Worm (Caenorhabditis elegans) whole organism, L4 larva: ENCODE data around the gene C24F3.2.

Source experiments
- F37D6.2 ChIP-seq: sonication (generic microtip); optimal IDR thresholded peaks from 2 replicates; lab custom pipeline; 2016; ENCODE audit warnings: mild to moderate bottlenecking, missing genetic modification characterization, missing compliant biosample characterization
- F44E2.7 ChIP-seq: fragments of 200-800 bp; sonication (Bioruptor generic); IDR thresholded peaks from 2 replicates; pipeline ENCODE4 v2.1.2; 2022; ENCODE audit warnings: missing genetic modification characterization, missing compliant biosample characterization
- F49E8.2 ChIP-seq: sonication (generic microtip); optimal IDR thresholded peaks from 2 replicates; lab custom pipeline; 2016; ENCODE audit warnings: missing compliant biosample characterization, mild to moderate bottlenecking, missing genetic modification characterization, borderline replicate concordance
- T20F7.1 ChIP-seq: fragments of 200-800 bp; sonication (Bioruptor generic); optimal IDR thresholded peaks from 2 replicates; lab custom pipeline; 2018; ENCODE audit warnings: mild to moderate bottlenecking, missing genetic modification characterization, missing compliant biosample characterization
- Y105C5A.15 ChIP-seq: fragments of 200-800 bp; sonication (Bioruptor generic); IDR thresholded peaks from 2 replicates; pipeline ENCODE4 v1.3.6; 2022; ENCODE audit warnings: missing genetic modification characterization, missing compliant biosample characterization
- Y5F2A.4 ChIP-seq: fragments of 200-800 bp; sonication (Bioruptor generic); optimal IDR thresholded peaks from 2 replicates; lab custom pipeline; 2018; ENCODE audit warnings: mild to moderate bottlenecking, missing genetic modification characterization, missing compliant biosample characterization
- Y75B8A.6 ChIP-seq: fragments of 200-800 bp; sonication (Bioruptor generic); IDR thresholded peaks from 2 replicates; pipeline ENCODE4 v1.3.6; 2022; ENCODE audit warnings: missing genetic modification reagents, missing genetic modification characterization, missing compliant biosample characterization
- ZK337.2 ChIP-seq: fragments of 200-800 bp; sonication (Bioruptor generic); IDR thresholded peaks from 2 replicates; pipeline ENCODE4 v1.3.6; 2022; ENCODE audit warnings: missing genetic modification reagents, missing genetic modification characterization, missing compliant biosample characterization
- ZK546.5 ChIP-seq, 2 experiments: sonication (generic microtip); optimal IDR thresholded peaks; 2 replicates each; lab custom pipeline; 2017; ENCODE audit warnings: missing biosample characterization in 2 of 2, missing genetic modification characterization in 2 of 2
- ceh-20 ChIP-seq: fragments of 200-800 bp; sonication (Bioruptor generic); IDR thresholded peaks from 2 replicates; pipeline ENCODE4 v1.3.6; 2022; ENCODE audit warnings: missing genetic modification reagents, missing genetic modification characterization, missing compliant biosample characterization
- ces-1 ChIP-seq: fragments of 150-350 bp; sonication (generic microtip); optimal IDR thresholded peaks from 4 replicates; lab custom pipeline; 2014; ENCODE audit warnings: missing biosample characterization, missing genetic modification reagents, missing genetic modification characterization
- cey-2 ChIP-seq: sonication (generic microtip); optimal IDR thresholded peaks from 3 replicates; lab custom pipeline; 2017; ENCODE audit warnings: missing genetic modification characterization, mild to moderate bottlenecking, missing compliant biosample characterization, antibody characterized with exemption, borderline replicate concordance; ENCODE audit not compliant: insufficient read depth
- ctbp-1 ChIP-seq: fragments of 200-800 bp; sonication (Bioruptor generic); IDR thresholded peaks from 2 replicates; pipeline ENCODE4 v1.3.6; 2022; ENCODE audit warnings: missing genetic modification reagents, missing genetic modification characterization, missing compliant biosample characterization
- daf-16 ChIP-seq, 3 experiments: sonication (generic microtip); optimal IDR thresholded peaks; 2 replicates each; lab custom pipeline; 2016 to 2017; ENCODE audit warnings: missing genetic modification characterization in 3 of 3, missing genetic modification reagents in 3 of 3, mild to moderate bottlenecking in 2 of 3, missing compliant biosample characterization in 2 of 3, missing biosample characterization in 1 of 3, moderate library complexity in 1 of 3
- dmd-6 ChIP-seq: fragments of 200-800 bp; sonication (Bioruptor generic); IDR thresholded peaks from 2 replicates; pipeline ENCODE4 v1.3.6; 2022; ENCODE audit warnings: missing genetic modification reagents, missing genetic modification characterization, missing compliant biosample characterization
- dpl-1 ChIP-seq: fragments of 150-350 bp; optimal IDR thresholded peaks from 2 replicates; lab custom pipeline; 2014; ENCODE audit warnings: missing biosample characterization, missing genetic modification reagents, missing genetic modification characterization
- fkh-10 ChIP-seq: fragments of 150-350 bp; optimal IDR thresholded peaks from 2 replicates; lab custom pipeline; 2014; ENCODE audit warnings: missing biosample characterization, missing genetic modification reagents, missing genetic modification characterization
- gei-8 ChIP-seq: fragments of 200-800 bp; sonication (Bioruptor generic); optimal IDR thresholded peaks from 2 replicates; lab custom pipeline; 2018; ENCODE audit warnings: mild to moderate bottlenecking, missing genetic modification characterization, missing compliant biosample characterization
- hif-1 ChIP-seq, 2 experiments: sonication (generic microtip); optimal IDR thresholded peaks; 2 replicates each; lab custom pipeline; 2016 to 2017; ENCODE audit warnings: missing compliant biosample characterization in 2 of 2, missing genetic modification characterization in 2 of 2, missing genetic modification reagents in 2 of 2, missing genotype in 2 of 2, mild to moderate bottlenecking in 1 of 2
- hlh-11 ChIP-seq: fragments of 200-800 bp; sonication (Bioruptor generic); optimal IDR thresholded peaks from 2 replicates; lab custom pipeline; 2018; ENCODE audit warnings: mild to moderate bottlenecking, missing genetic modification characterization, missing compliant biosample characterization
- hlh-30 ChIP-seq: sonication (generic microtip); optimal IDR thresholded peaks from 2 replicates; lab custom pipeline; 2017; ENCODE audit warnings: antibody characterized with exemption, mild to moderate bottlenecking, missing genetic modification characterization, missing compliant biosample characterization; ENCODE audit not compliant: insufficient read depth
- hmg-1.1 ChIP-seq: fragments of 200-800 bp; sonication (Bioruptor generic); IDR thresholded peaks from 2 replicates; pipeline ENCODE4 v1.3.6; 2022; ENCODE audit warnings: missing genetic modification reagents, missing genetic modification characterization, missing compliant biosample characterization
- lin-1 ChIP-seq: fragments of 200-800 bp; sonication (Bioruptor generic); IDR thresholded peaks from 2 replicates; pipeline ENCODE4 v1.3.6; 2022; ENCODE audit warnings: missing genetic modification reagents, missing genetic modification characterization, missing compliant biosample characterization
- lin-29 ChIP-seq: fragments of 200-800 bp; sonication (Bioruptor generic); IDR thresholded peaks from 2 replicates; pipeline ENCODE4 v1.3.6; 2022; ENCODE audit warnings: missing genetic modification reagents, missing genetic modification characterization, missing compliant biosample characterization
- lsy-2 ChIP-seq, 2 experiments: fragments of 150-350 bp in 1 of 2; sonication (generic microtip) in 1 of 2; optimal IDR thresholded peaks; 2 replicates each; lab custom pipeline; 2014 to 2017; ENCODE audit warnings: missing biosample characterization in 2 of 2, missing genetic modification characterization in 2 of 2
- mdl-1 ChIP-seq, 2 experiments: fragments of 150-350 bp in 1 of 2; sonication (generic microtip) in 1 of 2; optimal IDR thresholded peaks; 2 replicates each; lab custom pipeline; 2014 to 2017; ENCODE audit warnings: missing biosample characterization in 2 of 2, missing genetic modification characterization in 2 of 2
- mep-1 ChIP-seq: fragments of 150-350 bp; sonication (generic microtip); optimal IDR thresholded peaks from 3 replicates; lab custom pipeline; 2014; ENCODE audit warnings: missing biosample characterization, missing genetic modification characterization
- mes-2 ChIP-seq: sonication (generic microtip); optimal IDR thresholded peaks from 2 replicates; lab custom pipeline; 2016; ENCODE audit warnings: missing genotype, mild to moderate bottlenecking, missing genetic modification characterization, missing compliant biosample characterization; ENCODE audit not compliant: poor library complexity, severe bottlenecking
- mxl-2 ChIP-seq: fragments of 200-800 bp; sonication (Bioruptor generic); conservative IDR thresholded peaks from 2 replicates; pipeline ENCODE4 v1.3.6; 2022; ENCODE audit warnings: missing genetic modification reagents, missing genetic modification characterization, missing compliant biosample characterization
- mxl-3 ChIP-seq: fragments of 200-800 bp; sonication (Bioruptor generic); optimal IDR thresholded peaks from 2 replicates; lab custom pipeline; 2018; ENCODE audit warnings: mild to moderate bottlenecking, missing genetic modification characterization, missing compliant biosample characterization
- nhr-11 ChIP-seq: fragments of 150-350 bp; optimal IDR thresholded peaks from 2 replicates; lab custom pipeline; 2014; ENCODE audit warnings: missing biosample characterization, missing genetic modification characterization
- nhr-28 ChIP-seq: fragments of 150-350 bp; optimal IDR thresholded peaks from 2 replicates; lab custom pipeline; 2014; ENCODE audit warnings: missing biosample characterization, missing genetic modification characterization
- nhr-48 ChIP-seq: sonication (generic microtip); optimal IDR thresholded peaks from 2 replicates; lab custom pipeline; 2016; ENCODE audit warnings: mild to moderate bottlenecking, missing genetic modification characterization, missing compliant biosample characterization
- nhr-6 ChIP-seq: fragments of 150-350 bp; optimal IDR thresholded peaks from 2 replicates; lab custom pipeline; 2014; ENCODE audit warnings: missing biosample characterization, missing genetic modification characterization
- nhr-77 ChIP-seq: fragments of 150-350 bp; optimal IDR thresholded peaks from 2 replicates; lab custom pipeline; 2014; ENCODE audit warnings: missing biosample characterization, missing genetic modification characterization
- pha-4 ChIP-seq, 2 experiments: fragments of 150-350 bp in 1 of 2; fragments of 200-800 bp in 1 of 2; sonication (Bioruptor generic) in 1 of 2; IDR thresholded peaks in 1 of 2; optimal IDR thresholded peaks in 1 of 2; 2 replicates each; pipeline versions ENCODE4 v1.3.6 to Lab custom; 2014 to 2022; ENCODE audit warnings: missing genetic modification characterization in 2 of 2, missing genetic modification reagents in 2 of 2, missing biosample characterization in 1 of 2, missing compliant biosample characterization in 1 of 2
- pqm-1 ChIP-seq: sonication (generic microtip); optimal IDR thresholded peaks from 2 replicates; lab custom pipeline; 2017; ENCODE audit warnings: missing biosample characterization, missing genetic modification characterization
- set-16 ChIP-seq: fragments of 200-800 bp; sonication (Bioruptor generic); IDR thresholded peaks from 2 replicates; pipeline ENCODE4 v1.3.6; 2022; ENCODE audit warnings: missing genetic modification reagents, missing genetic modification characterization, missing compliant biosample characterization
- skn-1 ChIP-seq: fragments of 150-350 bp; optimal IDR thresholded peaks from 2 replicates; lab custom pipeline; 2014; ENCODE audit warnings: missing biosample characterization, missing genetic modification characterization
- snpc-1.2 ChIP-seq: fragments of 200-800 bp; sonication (Bioruptor generic); IDR thresholded peaks from 2 replicates; pipeline ENCODE4 v1.3.6; 2022; ENCODE audit warnings: missing genetic modification reagents, missing genetic modification characterization, missing compliant biosample characterization
- spr-1 ChIP-seq: sonication (generic microtip); optimal IDR thresholded peaks from 2 replicates; lab custom pipeline; 2016; ENCODE audit warnings: mild to moderate bottlenecking, missing genetic modification characterization, missing compliant biosample characterization
- spr-3 ChIP-seq: fragments of 200-800 bp; sonication (Bioruptor generic); optimal IDR thresholded peaks from 2 replicates; lab custom pipeline; 2018; ENCODE audit warnings: mild to moderate bottlenecking, missing genetic modification characterization, missing compliant biosample characterization
- tag-97 ChIP-seq: fragments of 200-800 bp; sonication (Bioruptor generic); IDR thresholded peaks from 2 replicates; pipeline ENCODE4 v1.3.6; 2022; ENCODE audit warnings: missing genetic modification characterization, missing compliant biosample characterization
- tra-1 ChIP-seq: fragments of 200-800 bp; sonication (Bioruptor generic); IDR thresholded peaks from 2 replicates; pipeline ENCODE4 v1.3.6; 2022; ENCODE audit warnings: missing genetic modification reagents, missing genetic modification characterization, missing compliant biosample characterization
- zag-1 ChIP-seq: fragments of 150-350 bp; optimal IDR thresholded peaks from 2 replicates; lab custom pipeline; 2014; ENCODE audit warnings: missing biosample characterization, missing genetic modification characterization
- zip-11 ChIP-seq: fragments of 200-800 bp; sonication (Bioruptor generic); IDR thresholded peaks from 2 replicates; pipeline ENCODE4 v1.3.6; 2022; ENCODE audit warnings: missing genetic modification characterization, missing compliant biosample characterization
- zip-2 ChIP-seq: fragments of 150-350 bp; optimal IDR thresholded peaks from 2 replicates; lab custom pipeline; 2014; ENCODE audit warnings: missing biosample characterization, missing genetic modification characterization
- ztf-11 ChIP-seq: fragments of 150-350 bp; optimal IDR thresholded peaks from 2 replicates; lab custom pipeline; 2014; ENCODE audit warnings: missing biosample characterization, missing genetic modification characterization
- ztf-7 ChIP-seq: fragments of 150-350 bp; optimal IDR thresholded peaks from 2 replicates; lab custom pipeline; 2014; ENCODE audit warnings: missing biosample characterization, missing genetic modification characterization

Gene C24F3.2

ce11 chrIV:10252350-10252792 lies 30.0 kb downstream of the C24F3.2 start:
- peak; percentile 71 to 99 for TF ChIP-seq mdl-1 (tag; optimal IDR thresholded peaks at IDR 0.05; lab: Kevin White, UChicago)
- peak; percentile 96 for TF ChIP-seq nhr-11 (tag; lab: Kevin White, UChicago)
- peak; percentile 82 for TF ChIP-seq nhr-77
- TF ChIP-seq fkh-10 (GFP tag; lab: Kevin White, UChicago), result peak; percentile 93
- TF ChIP-seq hmg-1.1, result peak; percentile 91
- TF ChIP-seq F37D6.2 (tag; lab: Kevin White, UChicago), result peak; percentile 77
- peak; percentile 88 for TF ChIP-seq pha-4 (GFP tag; IDR thresholded peaks at IDR 0.05; lab: Robert Waterston, UW)
- TF ChIP-seq pha-4 (tag; optimal IDR thresholded peaks at IDR 0.05; lab: Kevin White, UChicago), result peak; percentile 66
- peak; percentile 80 for TF ChIP-seq T20F7.1 (GFP tag; lab: Kevin White, UChicago)
- TF ChIP-seq spr-1, result peak; percentile 73
- peak; percentile 90 for TF ChIP-seq set-16 (GFP tag; lab: Robert Waterston, UW)
- TF ChIP-seq gei-8, result peak; percentile 73
- TF ChIP-seq hlh-11, result peak; percentile 96
- peak; percentile 36 for TF ChIP-seq zag-1 (tag; lab: Kevin White, UChicago)
- peak; percentile 96 for TF ChIP-seq dmd-6 (GFP tag; lab: Robert Waterston, UW)
- TF ChIP-seq Y105C5A.15 (GFP tag; lab: Robert Waterston, UW), result 0 out of 2 replicates have a peak, but pooled peaks have one; percentile 12
- TF ChIP-seq ctbp-1 (GFP tag; lab: Robert Waterston, UW), result peak; percentile 91
- no peak for TF ChIP-seq ztf-7
- TF ChIP-seq daf-16 (GFP tag; optimal IDR thresholded peaks at IDR 0.05; lab: Kevin White, UChicago), result peak; percentile 48 to 65
- peak; percentile 67 for TF ChIP-seq daf-16 (tag; optimal IDR thresholded peaks at IDR 0.05; lab: Kevin White, UChicago)
- no peak for TF ChIP-seq F49E8.2 (tag; lab: Kevin White, UChicago)
- TF ChIP-seq nhr-6 (tag; lab: Kevin White, UChicago), result peak; percentile 67
- TF ChIP-seq mep-1 (tag; lab: Kevin White, UChicago), result peak; percentile 92
- peak; percentile 52 for TF ChIP-seq cey-2 (tag; lab: Kevin White, UChicago)
- TF ChIP-seq ZK337.2 (GFP tag; lab: Robert Waterston, UW), result no peak
- no peak for TF ChIP-seq zip-2 (tag; lab: Kevin White, UChicago)
- peak; percentile 79 for TF ChIP-seq lin-1 (GFP tag; lab: Robert Waterston, UW)
- peak; percentile 92 for TF ChIP-seq nhr-48 (tag; lab: Kevin White, UChicago)
- TF ChIP-seq nhr-28 (tag; lab: Kevin White, UChicago), result peak; percentile 90
- peak; percentile 98 for TF ChIP-seq hlh-30
- TF ChIP-seq pqm-1 (tag; lab: Kevin White, UChicago), result peak; percentile 70
- TF ChIP-seq skn-1 (tag; lab: Kevin White, UChicago), result no peak
- TF ChIP-seq hif-1 (tag; optimal IDR thresholded peaks at IDR 0.05; lab: Kevin White, UChicago), result peak; percentile 33 to 83
- TF ChIP-seq tag-97, result no peak
- TF ChIP-seq mes-2 (tag; lab: Kevin White, UChicago), result peak; percentile 70
- no peak for TF ChIP-seq spr-3 (GFP tag; lab: Kevin White, UChicago)
- TF ChIP-seq dpl-1 (GFP tag; lab: Kevin White, UChicago), result peak; percentile 61
- peak; percentile 93 for TF ChIP-seq tra-1
- TF ChIP-seq snpc-1.2, result no peak
- TF ChIP-seq zip-11 (GFP tag; lab: Robert Waterston, UW), result no peak
- TF ChIP-seq F44E2.7 (GFP tag; lab: Robert Waterston, UW), result no peak
- no peak for TF ChIP-seq ces-1
- TF ChIP-seq mxl-3, result peak; percentile 84
- 0 out of 2 replicates have a peak, but pooled peaks have one; percentile 26 for TF ChIP-seq Y75B8A.6 (GFP tag; lab: Robert Waterston, UW)
- peak in 1 of 2 experiments; percentile 10 for TF ChIP-seq ZK546.5 (tag; optimal IDR thresholded peaks at IDR 0.05; lab: Kevin White, UChicago)
- TF ChIP-seq Y5F2A.4 (GFP tag; lab: Kevin White, UChicago), result no peak
- TF ChIP-seq ztf-11, result no peak
- peak; percentile 80 to 87 for TF ChIP-seq lsy-2 (tag; optimal IDR thresholded peaks at IDR 0.05; lab: Kevin White, UChicago)
- TF ChIP-seq mxl-2, result peak; percentile 72
- TF ChIP-seq ceh-20, result peak; percentile 93
- TF ChIP-seq lin-29 (GFP tag; lab: Robert Waterston, UW), result no peak
